Fruit fly (Drosophila melanogaster): ENCODE results near the gene Gp93.

DNA sequence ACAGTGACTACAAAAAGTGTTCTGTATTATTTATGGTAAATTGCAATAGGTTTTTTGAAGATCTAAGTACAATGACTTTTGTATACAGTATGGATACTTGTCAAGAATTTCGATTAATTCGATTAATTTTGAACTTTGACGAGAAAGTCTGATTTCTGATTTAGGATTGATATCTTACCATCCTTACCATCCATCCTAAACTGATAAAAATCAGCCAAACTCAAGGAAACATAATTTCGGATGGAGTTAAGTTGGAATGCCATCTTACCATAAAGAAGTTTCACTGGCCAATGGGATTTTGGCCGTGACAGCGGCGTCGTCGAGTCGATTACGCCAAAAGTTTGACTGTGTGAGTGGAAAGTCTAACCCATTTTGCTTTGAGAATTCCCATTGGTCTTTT lies 42.1 kb downstream of the Gp93 start, which contains the start of gene CG4815:
- TF ChIP-seq bab1 (GFP tag; optimal IDR thresholded peaks at IDR 0.05) (no peak), CG11617 (GFP tag; optimal IDR thresholded peaks at IDR 0.05) (no peak), ovo (GFP tag; optimal IDR thresholded peaks at IDR 0.05) (no peak), Clk (GFP tag; optimal IDR thresholded peaks at IDR 0.05) (no peak), CG12768 (GFP tag; optimal IDR thresholded peaks at IDR 0.05) (no peak), tj (GFP tag; optimal IDR thresholded peaks at IDR 0.05) (no peak), pad (GFP tag; optimal IDR thresholded peaks at IDR 0.05) (no peak)
